Worm (Caenorhabditis elegans): ENCODE measurements around the gene hrpl-1.

The hrpl-1 gene

ce11 chrII:6926488-6926887, 28.0 kb downstream of the hrpl-1 start (continued):
- TF ChIP-seq hpl-2 (GFP tag; optimal IDR thresholded peaks at IDR 0.05) (no peak), Y116A8C.19 (tag; optimal IDR thresholded peaks at IDR 0.05; ENCODE audit: borderline replicate concordance) (no peak), unc-62 (GFP tag; optimal IDR thresholded peaks at IDR 0.05) (no peak), C34B4.2 (tag; optimal IDR thresholded peaks at IDR 0.05) (no peak), nhr-19 (GFP tag; conservative IDR thresholded peaks at IDR 0.05) (peak; percentile 43), ceh-90 (tag; optimal IDR thresholded peaks at IDR 0.05) (no peak), mab-9 (GFP tag; IDR thresholded peaks at IDR 0.05) (no peak), nhr-20 (tag; optimal IDR thresholded peaks at IDR 0.05) (peak; percentile 59), lir-3 (tag; optimal IDR thresholded peaks at IDR 0.05; ENCODE audit: poor library complexity) (no peak), tlp-1 (tag; optimal IDR thresholded peaks at IDR 0.05) (no peak), nhr-71 (tag; optimal IDR thresholded peaks at IDR 0.05) (peak; percentile 67), nhr-237 (tag; optimal IDR thresholded peaks at IDR 0.05) (no peak), ceh-82 (tag; optimal IDR thresholded peaks at IDR 0.05) (peak in 2 of 3 experiments; percentile 38 to 72), blmp-1 (tag; optimal IDR thresholded peaks at IDR 0.05) (peak; percentile 96), lin-13 (GFP tag; optimal IDR thresholded peaks at IDR 0.05) (peak; percentile 63), snu-23 (GFP tag; optimal IDR thresholded peaks at IDR 0.05) (peak; percentile 77), swsn-7 (tag; optimal IDR thresholded peaks at IDR 0.05) (peak; percentile 67), nhr-85 (tag) (peak; percentile 71), C04F5.9 (tag; optimal IDR thresholded peaks at IDR 0.05) (peak; percentile 13), rnt-1 (tag; optimal IDR thresholded peaks at IDR 0.05) (peak; percentile 55), egl-27 (tag; optimal IDR thresholded peaks at IDR 0.05) (peak in 1 of 2 experiments; percentile 36), lin-15B (tag; optimal IDR thresholded peaks at IDR 0.05) (no peak), fos-1 (tag; optimal IDR thresholded peaks at IDR 0.05) (no peak), hlh-4 (tag; optimal IDR thresholded peaks at IDR 0.05) (no peak), lin-14 (GFP tag; optimal IDR thresholded peaks at IDR 0.05) (peak; percentile 93), irx-1 (tag; optimal IDR thresholded peaks at IDR 0.05) (no peak), aly-2 (tag; optimal IDR thresholded peaks at IDR 0.05) (no peak), nhr-90 (tag; optimal IDR thresholded peaks at IDR 0.05; ENCODE audit: poor library complexity) (peak; percentile 50), pqm-1 (tag; optimal IDR thresholded peaks at IDR 0.05) (no peak), elt-2 (tag; optimal IDR thresholded peaks at IDR 0.05) (peak; percentile 35), isw-1 (GFP tag; IDR thresholded peaks at IDR 0.05) (no peak)

DNA sequence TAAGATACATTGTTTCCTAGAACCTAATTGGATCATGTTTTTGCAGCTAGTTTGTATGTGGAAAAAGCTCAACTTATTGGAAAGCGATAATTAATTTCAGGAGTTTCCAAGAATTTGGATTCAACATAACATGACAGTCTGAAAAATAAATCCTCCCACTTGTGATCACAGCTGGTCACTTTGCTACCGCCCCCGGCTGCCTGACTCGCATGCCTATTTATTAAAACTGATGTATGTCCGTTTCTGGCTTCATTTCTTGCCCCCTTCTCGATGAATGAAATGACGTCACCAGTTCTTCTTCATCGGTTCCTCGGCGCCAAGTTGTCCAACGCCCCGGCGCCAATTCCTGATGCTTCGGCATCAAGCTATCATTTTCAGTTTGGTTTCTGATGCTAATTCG, 28.5 kb downstream of the hrpl-1 start:
- TF ChIP-seq aha-1 (tag; optimal IDR thresholded peaks at IDR 0.05) = no peak
- TF ChIP-seq ztf-11 (tag; optimal IDR thresholded peaks at IDR 0.05) = peak in 1 of 2 experiments; percentile 10
- peak; percentile 33 for TF ChIP-seq hlh-4 (tag; optimal IDR thresholded peaks at IDR 0.05)

DNA sequence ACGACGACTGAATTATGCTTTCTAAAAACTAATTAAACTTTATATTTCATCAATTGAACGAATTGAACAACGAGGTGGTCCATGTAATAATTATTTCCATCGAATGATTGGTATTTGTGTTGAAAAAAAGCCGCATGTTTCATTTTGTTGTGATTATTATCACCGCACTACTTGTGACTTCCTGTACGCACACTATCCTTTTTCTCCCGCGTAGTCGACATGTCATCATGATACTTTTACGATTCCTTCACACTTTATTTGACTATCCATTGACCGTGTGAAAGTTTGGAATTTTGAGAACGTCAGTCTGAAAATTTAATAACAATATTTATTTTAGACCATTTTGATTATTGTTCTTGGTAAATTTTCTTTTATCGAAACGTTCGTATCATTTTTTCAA, 29.1 kb downstream of the hrpl-1 start, which contains the start of gene F22D3.4:
Gene F22D3.4, minus strand, starts transcription at position 1 of the 400 bp plus-strand sequence.
- TF ChIP-seq lin-35 (GFP tag; optimal IDR thresholded peaks at IDR 0.05) = peak in 1 of 2 experiments; percentile 30
- no peak for TF ChIP-seq swsn-7 (tag; optimal IDR thresholded peaks at IDR 0.05)
- TF ChIP-seq blmp-1 (tag; optimal IDR thresholded peaks at IDR 0.05) = peak; percentile 14

DNA sequence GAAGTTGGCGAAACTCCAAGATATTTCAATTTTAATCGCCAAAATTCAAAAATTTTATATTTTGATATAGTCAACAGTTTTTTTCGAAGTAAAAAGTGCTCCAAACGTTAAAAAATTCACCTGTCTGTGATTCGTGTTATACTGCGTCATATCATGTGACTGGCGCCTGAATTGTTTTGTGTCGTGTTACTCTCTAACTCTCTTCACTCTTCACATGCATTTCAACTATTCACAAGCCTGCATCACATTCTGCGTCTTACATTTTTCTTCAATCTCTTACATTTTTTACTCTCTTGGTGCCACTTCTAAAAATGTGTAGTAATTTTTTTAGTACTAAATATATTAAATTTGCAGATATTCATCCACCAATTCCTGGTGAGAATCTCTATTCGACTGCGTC, 29.9 kb downstream of the hrpl-1 start, which contains the start of gene flcn-1:
Gene flcn-1, plus strand, starts transcription at position 348 of the 400 bp plus-strand sequence.
- TF ChIP-seq unc-98 (GFP tag; IDR thresholded peaks at IDR 0.05) = no peak
- TF ChIP-seq fkh-10 (GFP tag; optimal IDR thresholded peaks at IDR 0.05) = no peak
- peak; percentile 55 to 60 for TF ChIP-seq lin-35 (GFP tag; optimal IDR thresholded peaks at IDR 0.05)
- TF ChIP-seq unc-30 (tag; optimal IDR thresholded peaks at IDR 0.05) = no peak
- TF ChIP-seq zip-4 (GFP tag; optimal IDR thresholded peaks at IDR 0.05) = no peak
- no peak for TF ChIP-seq ceh-88 (GFP tag; IDR thresholded peaks at IDR 0.05)
- no peak for TF ChIP-seq ceh-90 (tag; optimal IDR thresholded peaks at IDR 0.05)
- peak; percentile 7 for TF ChIP-seq dsc-1 (tag; optimal IDR thresholded peaks at IDR 0.05)
- TF ChIP-seq efl-1 (optimal IDR thresholded peaks at IDR 0.05) = peak; percentile 42 to 50
- TF ChIP-seq efl-1 (GFP tag; optimal IDR thresholded peaks at IDR 0.05 in 1 of 2) = peak in 1 of 2 experiments; percentile 30
- TF ChIP-seq pqm-1 (tag; optimal IDR thresholded peaks at IDR 0.05) = no peak
- TF ChIP-seq grh-1 (GFP tag; IDR thresholded peaks at IDR 0.05) = no peak
- no peak for TF ChIP-seq ztf-11 (tag; optimal IDR thresholded peaks at IDR 0.05)
- TF ChIP-seq sox-4 (tag; optimal IDR thresholded peaks at IDR 0.05) = peak; percentile 17
- peak; percentile 78 for TF ChIP-seq nhr-71 (tag; optimal IDR thresholded peaks at IDR 0.05)
- no peak for TF ChIP-seq ztf-4 (tag; optimal IDR thresholded peaks at IDR 0.05)
- TF ChIP-seq egl-27 (tag; optimal IDR thresholded peaks at IDR 0.05) = no peak
- peak; percentile 20 for TF ChIP-seq unc-130 (tag; optimal IDR thresholded peaks at IDR 0.05)
- peak; percentile 81 for TF ChIP-seq fkh-8 (tag; optimal IDR thresholded peaks at IDR 0.05)
- TF ChIP-seq sup-37 (GFP tag; optimal IDR thresholded peaks at IDR 0.05) = no peak
- TF ChIP-seq mab-9 (GFP tag; IDR thresholded peaks at IDR 0.05) = no peak

Data from whole organism, L1 larva.